Fruit fly (Drosophila melanogaster): Measurements from ENCODE around the gene CNPYb.

DNA sequence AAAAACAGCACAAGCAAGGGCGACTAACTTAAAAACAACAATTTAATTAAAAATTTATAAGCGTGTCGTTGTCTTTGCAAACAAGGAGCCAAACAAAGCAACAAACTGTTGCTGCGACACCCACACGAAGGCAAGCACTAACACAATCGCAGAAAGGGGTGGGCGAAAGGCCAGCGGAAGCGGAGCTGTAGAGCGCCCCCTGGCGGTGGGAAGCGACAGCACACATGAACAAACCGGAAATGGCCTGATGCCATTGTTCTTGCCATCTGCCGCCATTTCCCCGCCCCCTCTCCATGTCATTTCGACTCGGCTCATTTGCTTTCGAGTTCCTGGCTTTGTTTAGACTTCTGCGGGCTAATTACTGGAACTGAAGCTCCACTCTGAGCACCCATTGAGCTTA is 36.6 kb upstream of the CNPYb start:
- TF ChIP-seq psq (optimal IDR thresholded peaks at IDR 0.05) (no peak), h (optimal IDR thresholded peaks at IDR 0.05) (no peak)

All from Kc167 (cell line).